ENCODE assay signal across 4 worm cellular contexts in the genomic region with DNA sequence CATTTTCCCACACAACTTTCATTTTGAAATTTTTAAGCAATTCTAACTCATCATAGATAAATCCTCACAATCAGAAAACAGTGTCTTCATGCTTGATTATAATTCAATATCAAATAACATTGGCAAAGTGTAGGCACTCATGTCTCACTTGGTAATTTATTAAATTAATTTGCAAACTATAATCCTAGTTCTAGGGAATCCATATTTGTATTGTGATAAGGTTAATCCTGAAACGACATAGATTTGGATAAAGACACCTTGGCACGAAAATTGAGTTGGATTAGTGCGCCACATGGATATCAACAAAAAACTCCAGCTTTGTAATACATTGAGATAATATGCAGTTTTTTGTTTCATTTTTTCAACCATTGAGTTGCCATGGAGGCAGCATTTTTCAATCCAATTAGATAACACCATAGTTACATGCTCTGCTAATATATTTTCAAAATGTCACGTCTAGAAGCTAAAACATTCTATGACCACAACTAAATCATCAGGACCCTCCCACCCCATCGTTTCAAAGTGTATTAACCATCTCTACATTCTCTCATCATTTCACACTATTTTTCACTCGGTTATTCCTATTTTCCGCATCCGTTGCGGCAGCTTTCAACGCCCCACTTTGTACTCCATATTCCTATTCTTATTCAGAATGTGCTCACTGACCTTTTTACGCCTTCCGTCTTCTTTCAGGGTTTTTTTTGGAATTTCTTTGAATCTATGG.
TF ChIP-seq lines count a peak whose summit lies in the region.

No protein-coding gene starts in this region.

TF ChIP-seq in whole organism, L1 larva, 84 proteins besides CTCF, POLR2A, EP300 and RAD21:
- no peak for TF ChIP-seq nhr-20 (tag; optimal IDR thresholded peaks at IDR 0.05; lab: Kevin White, UChicago)
- no peak for TF ChIP-seq irx-1 (tag; optimal IDR thresholded peaks at IDR 0.05; lab: Kevin White, UChicago)
- TF ChIP-seq nhr-71 (tag; optimal IDR thresholded peaks at IDR 0.05; lab: Kevin White, UChicago), result no peak
- no peak for TF ChIP-seq nhr-85 (tag; lab: Kevin White, UChicago)
- no peak for TF ChIP-seq tlp-1 (tag; optimal IDR thresholded peaks at IDR 0.05; lab: Kevin White, UChicago)
- TF ChIP-seq mep-1 (tag; optimal IDR thresholded peaks at IDR 0.05; lab: Kevin White, UChicago), result no peak
- no peak for TF ChIP-seq C16A3.4 (tag; optimal IDR thresholded peaks at IDR 0.05; lab: Kevin White, UChicago)
- TF ChIP-seq dsc-1 (tag; optimal IDR thresholded peaks at IDR 0.05; lab: Kevin White, UChicago), result peak; percentile 98
- peak; percentile 3 for TF ChIP-seq fkh-8 (tag; optimal IDR thresholded peaks at IDR 0.05; lab: Kevin White, UChicago)
- no peak for TF ChIP-seq aha-1 (tag; optimal IDR thresholded peaks at IDR 0.05; lab: Kevin White, UChicago)
- no peak for TF ChIP-seq nhr-11 (tag; optimal IDR thresholded peaks at IDR 0.05; lab: Kevin White, UChicago)
- no peak for TF ChIP-seq aly-2 (tag; optimal IDR thresholded peaks at IDR 0.05; lab: Kevin White, UChicago)
- peak; percentile 1 for TF ChIP-seq nhr-47 (tag; optimal IDR thresholded peaks at IDR 0.05; lab: Kevin White, UChicago)
- TF ChIP-seq lin-14 (GFP tag; optimal IDR thresholded peaks at IDR 0.05; lab: Kevin White, UChicago), result peak; percentile 26
- no peak for TF ChIP-seq tbx-2 (tag; optimal IDR thresholded peaks at IDR 0.05; lab: Kevin White, UChicago)
- peak; percentile 22 for TF ChIP-seq pax-3 (tag; optimal IDR thresholded peaks at IDR 0.05; lab: Kevin White, UChicago)
- no peak for TF ChIP-seq mdl-1 (tag; optimal IDR thresholded peaks at IDR 0.05; lab: Kevin White, UChicago)

TF ChIP-seq in whole organism, L4 larva, 104 proteins besides CTCF, POLR2A, EP300 and RAD21:
- TF ChIP-seq aha-1 (tag; lab: Kevin White, UChicago) (peak; percentile 8), aly-2 (tag; optimal IDR thresholded peaks at IDR 0.05; lab: Kevin White, UChicago) (no peak)
TF ChIP-seq in whole organism, L4 larva: peak in this region for 1.

TF ChIP-seq in whole organism, late embryonic, 69 proteins besides CTCF, POLR2A, EP300 and RAD21:
- TF ChIP-seq eyg-1 (tag; optimal IDR thresholded peaks at IDR 0.05; lab: Kevin White, UChicago) (no peak), ceh-18 (tag; optimal IDR thresholded peaks at IDR 0.05; lab: Kevin White, UChicago) (no peak), ttx-3 (tag; optimal IDR thresholded peaks at IDR 0.05; lab: Kevin White, UChicago) (no peak), T23F11.4 (GFP tag; optimal IDR thresholded peaks at IDR 0.05; lab: Kevin White, UChicago) (no peak), unc-42 (tag; optimal IDR thresholded peaks at IDR 0.05; lab: Kevin White, UChicago) (peak; percentile 64), npax-4 (tag; optimal IDR thresholded peaks at IDR 0.05; lab: Kevin White, UChicago) (no peak)

TF ChIP-seq in whole organism, mixed stage, embryonic, 35 proteins besides CTCF, POLR2A, EP300 and RAD21:
- TF ChIP-seq hlh-1 (tag; optimal IDR thresholded peaks at IDR 0.05; lab: Kevin White, UChicago), result no peak
- peak; percentile 78 for TF ChIP-seq ces-1 (GFP tag; optimal IDR thresholded peaks at IDR 0.05; lab: Kevin White, UChicago)
- no peak for TF ChIP-seq nhr-237 (tag; optimal IDR thresholded peaks at IDR 0.05; lab: Kevin White, UChicago)
- TF ChIP-seq nhr-28 (tag; optimal IDR thresholded peaks at IDR 0.05; lab: Kevin White, UChicago), result no peak
- no peak for TF ChIP-seq lsy-2 (tag; optimal IDR thresholded peaks at IDR 0.05; lab: Kevin White, UChicago)
- no peak for TF ChIP-seq lin-13 (tag; optimal IDR thresholded peaks at IDR 0.05; lab: Kevin White, UChicago)
- TF ChIP-seq elt-1 (tag; optimal IDR thresholded peaks at IDR 0.05; lab: Kevin White, UChicago; ENCODE audit: borderline replicate concordance, insufficient read depth), result no peak
